Fruit fly (Drosophila melanogaster): Measurements from ENCODE around the gene CG31342.

- TF ChIP-seq psq (GFP tag; optimal IDR thresholded peaks at IDR 0.05), result peak; percentile 20
- no peak for TF ChIP-seq OdsH (GFP tag; optimal IDR thresholded peaks at IDR 0.05)
- TF ChIP-seq ey (GFP tag; optimal IDR thresholded peaks at IDR 0.05), result no peak
- no peak for TF ChIP-seq woc (GFP tag; optimal IDR thresholded peaks at IDR 0.05)
- TF ChIP-seq pan (optimal IDR thresholded peaks at IDR 0.05), result no peak
- peak; percentile 26 for TF ChIP-seq h (GFP tag; optimal IDR thresholded peaks at IDR 0.05)
- TF ChIP-seq usp (GFP tag; optimal IDR thresholded peaks at IDR 0.05), result no peak
- no peak for TF ChIP-seq Dif (GFP tag; optimal IDR thresholded peaks at IDR 0.05; ENCODE audit: partially characterized antibody)
- TF ChIP-seq Hnf4 (GFP tag; optimal IDR thresholded peaks at IDR 0.05), result peak; percentile 32
- peak; percentile 0 for TF ChIP-seq Sp1 (GFP tag; optimal IDR thresholded peaks at IDR 0.05)
Measured at dm6 chr3R:12980628-12981219, 5.1 kb upstream of the CG31342 start, which contains the start of gene Paip2.
